Fruit fly (Drosophila melanogaster) whole organism, embryonic: ENCODE results near the gene GramD1B.
A peak's percentile ranks its signal among the peaks of the same experiment; 100 is the strongest.

ENCODE experiments used
- B-H1 ChIP-seq: fragments of 200-800 bp; sonication (Bioruptor generic); IDR thresholded peaks from 3 replicates; pipeline ENCODE4 v1.3.6; 2022; ENCODE audit warnings: missing biosample characterization, missing genetic modification characterization
- B-H2 ChIP-seq: fragments of 200-800 bp; sonication (Bioruptor generic); optimal IDR thresholded peaks from 2 replicates; lab custom pipeline; 2018; ENCODE audit warnings: missing biosample characterization, mild to moderate bottlenecking, missing genetic modification characterization
- Blimp-1 ChIP-seq: fragments of 200-800 bp; sonication (Bioruptor generic); optimal IDR thresholded peaks from 3 replicates; lab custom pipeline; 2018; ENCODE audit warnings: missing biosample characterization, missing genetic modification characterization, mild to moderate bottlenecking, moderate library complexity, missing genetic modification reagents
- CG10209 ChIP-seq: fragments of 200-800 bp; sonication (Bioruptor generic); optimal IDR thresholded peaks from 3 replicates; lab custom pipeline; 2017; ENCODE audit warnings: missing biosample characterization, mild to moderate bottlenecking, missing genetic modification characterization, missing genetic modification reagents
- CG11093 ChIP-seq: fragments of 200-800 bp; sonication (Bioruptor generic); IDR thresholded peaks from 3 replicates; pipeline ENCODE4 v1.3.6; 2022; ENCODE audit warnings: missing biosample characterization, missing genetic modification characterization
- CG12219 ChIP-seq: fragments of 200-800 bp; sonication (Bioruptor generic); optimal IDR thresholded peaks from 3 replicates; lab custom pipeline; 2018; ENCODE audit warnings: missing biosample characterization, mild to moderate bottlenecking, missing genetic modification characterization
- CG13894 ChIP-seq: fragments of 200-800 bp; sonication (Bioruptor generic); optimal IDR thresholded peaks from 3 replicates; lab custom pipeline; 2018; ENCODE audit warnings: missing biosample characterization, mild to moderate bottlenecking, missing genetic modification characterization, moderate library complexity
- CG14860 ChIP-seq: fragments of 200-800 bp; sonication (Bioruptor generic); IDR thresholded peaks from 3 replicates; pipeline ENCODE4 v1.3.6; 2022; ENCODE audit warnings: missing biosample characterization, missing genetic modification characterization; ENCODE audit not compliant: partially characterized antibody
- CG1832 ChIP-seq: fragments of 200-800 bp; sonication (Bioruptor generic); optimal IDR thresholded peaks from 2 replicates; lab custom pipeline; 2017; ENCODE audit warnings: missing biosample characterization, mild to moderate bottlenecking, missing genetic modification characterization, inconsistent platforms
- CG18476 ChIP-seq: fragments of 200-800 bp; sonication (Bioruptor generic); optimal IDR thresholded peaks from 2 replicates; lab custom pipeline; 2016; ENCODE audit warnings: missing biosample characterization, mild to moderate bottlenecking, missing genetic modification characterization
- CG2678 ChIP-seq: fragments of 200-800 bp; sonication (Bioruptor generic); optimal IDR thresholded peaks from 3 replicates; lab custom pipeline; 2019; ENCODE audit warnings: missing biosample characterization, mild to moderate bottlenecking, missing genetic modification characterization, moderate library complexity
- CG30431 ChIP-seq: fragments of 200-800 bp; sonication (Bioruptor generic); optimal IDR thresholded peaks from 2 replicates; lab custom pipeline; 2017; ENCODE audit warnings: missing biosample characterization, missing genetic modification characterization
- CG3281 ChIP-seq: fragments of 200-800 bp; sonication (Bioruptor generic); optimal IDR thresholded peaks from 3 replicates; lab custom pipeline; 2017; ENCODE audit warnings: missing biosample characterization, mild to moderate bottlenecking, missing genetic modification characterization
- CG33557 ChIP-seq: fragments of 200-800 bp; sonication (Bioruptor generic); optimal IDR thresholded peaks from 2 replicates; lab custom pipeline; 2019; ENCODE audit warnings: missing biosample characterization, mild to moderate bottlenecking, missing genetic modification characterization, moderate library complexity
- CG34422 ChIP-seq: fragments of 200-800 bp; sonication (Bioruptor generic); IDR thresholded peaks from 3 replicates; pipeline ENCODE4 v1.3.6; 2022; ENCODE audit warnings: missing biosample characterization, missing genetic modification characterization
- CG4707 ChIP-seq: fragments of 200-800 bp; sonication (Bioruptor generic); optimal IDR thresholded peaks from 2 replicates; lab custom pipeline; 2018; ENCODE audit warnings: missing biosample characterization, mild to moderate bottlenecking, missing genetic modification characterization, moderate library complexity
- CG6765 ChIP-seq: fragments of 200-800 bp; sonication (Bioruptor generic); optimal IDR thresholded peaks from 3 replicates; lab custom pipeline; 2017; ENCODE audit warnings: missing biosample characterization, mild to moderate bottlenecking, missing genetic modification characterization
- CG6791 ChIP-seq: fragments of 200-800 bp; sonication (Bioruptor generic); IDR thresholded peaks from 3 replicates; pipeline ENCODE4 v1.3.6; 2022; ENCODE audit warnings: missing biosample characterization, missing genetic modification characterization; ENCODE audit not compliant: partially characterized antibody
- CG9932 ChIP-seq: fragments of 200-800 bp; sonication (Bioruptor generic); IDR thresholded peaks from 2 replicates; pipeline ENCODE4 v1.3.6; 2022; ENCODE audit warnings: missing biosample characterization, missing genetic modification characterization
- Dad ChIP-seq: fragments of 200-800 bp; sonication (Bioruptor generic); optimal IDR thresholded peaks from 3 replicates; lab custom pipeline; 2016; ENCODE audit warnings: missing biosample characterization, missing genetic modification characterization
- Dip3 ChIP-seq: fragments of 200-800 bp; sonication (Bioruptor generic); optimal IDR thresholded peaks from 3 replicates; lab custom pipeline; 2016; ENCODE audit warnings: missing biosample characterization, missing genetic modification characterization
- Gug ChIP-seq: fragments of 200-800 bp; sonication (Bioruptor generic); IDR thresholded peaks from 4 replicates; pipeline ENCODE4 v1.3.6; 2022; ENCODE audit warnings: missing biosample characterization, missing genetic modification characterization
- Hmx ChIP-seq: fragments of 200-800 bp; sonication (Bioruptor generic); optimal IDR thresholded peaks from 2 replicates; lab custom pipeline; 2016; ENCODE audit warnings: missing biosample characterization, missing genetic modification characterization
- Mrtf ChIP-seq: fragments of 200-800 bp; sonication (Bioruptor generic); IDR thresholded peaks from 3 replicates; pipeline ENCODE4 v1.3.6; 2022; ENCODE audit warnings: missing biosample characterization, missing genetic modification characterization
- NC2α ChIP-seq: fragments of 200-800 bp; sonication (Bioruptor generic); optimal IDR thresholded peaks from 2 replicates; lab custom pipeline; 2016; ENCODE audit warnings: missing biosample characterization, missing genetic modification characterization
- NFAT ChIP-seq: fragments of 200-800 bp; sonication (Bioruptor generic); IDR thresholded peaks from 2 replicates; pipeline ENCODE4 v1.3.6; 2022; ENCODE audit warnings: missing biosample characterization, missing genetic modification characterization
- Nf-YC ChIP-seq: fragments of 200-800 bp; optimal IDR thresholded peaks from 3 replicates; lab custom pipeline; 2019; ENCODE audit warnings: missing biosample characterization, mild to moderate bottlenecking, missing genetic modification characterization, moderate library complexity
- Spps ChIP-seq: fragments of 200-800 bp; sonication (Bioruptor generic); optimal IDR thresholded peaks from 2 replicates; lab custom pipeline; 2018; ENCODE audit warnings: missing biosample characterization, mild to moderate bottlenecking, missing genetic modification characterization
- Stat92E ChIP-seq, 3 experiments: fragments of >200 bp in 2 of 3; fragments of 200-800 bp in 1 of 3; sonication (Bioruptor generic) in 1 of 3; optimal IDR thresholded peaks; 2 replicates each; lab custom pipeline; 2017 to 2019; ENCODE audit warnings: missing biosample characterization in 3 of 3, missing genetic modification characterization in 3 of 3, mild to moderate bottlenecking in 1 of 3, moderate library complexity in 1 of 3
- ap ChIP-seq: fragments of 200-800 bp; sonication (Bioruptor generic); IDR thresholded peaks from 2 replicates; pipeline ENCODE4 v1.3.6; 2022; ENCODE audit warnings: missing biosample characterization, missing genetic modification characterization
- bcd ChIP-seq: fragments of 200-800 bp; sonication (Bioruptor generic); optimal IDR thresholded peaks from 2 replicates; lab custom pipeline; 2017; ENCODE audit warnings: missing biosample characterization, mild to moderate bottlenecking, missing genetic modification characterization
- bowl ChIP-seq: fragments of 200-800 bp; sonication (Bioruptor generic); IDR thresholded peaks from 2 replicates; pipeline ENCODE4 v1.3.6; 2022; ENCODE audit warnings: missing biosample characterization, missing genetic modification characterization
- corto ChIP-seq: fragments of 200-800 bp; sonication (Bioruptor generic); optimal IDR thresholded peaks from 2 replicates; lab custom pipeline; 2016; ENCODE audit warnings: missing biosample characterization, mild to moderate bottlenecking, missing genetic modification characterization, moderate library complexity
- crol ChIP-seq: fragments of 200-800 bp; sonication (Bioruptor generic); IDR thresholded peaks from 2 replicates; pipeline ENCODE4 v1.3.6; 2022; ENCODE audit warnings: missing biosample characterization, missing genetic modification characterization
- dysf ChIP-seq: fragments of 200-800 bp; sonication (Bioruptor generic); IDR thresholded peaks from 3 replicates; pipeline ENCODE4 v1.3.6; 2022; ENCODE audit warnings: missing biosample characterization, missing genetic modification characterization
- ewg ChIP-seq: fragments of 200-800 bp; sonication (Bioruptor generic); optimal IDR thresholded peaks from 3 replicates; lab custom pipeline; 2017; ENCODE audit warnings: mild to moderate bottlenecking, missing biosample characterization, missing genetic modification reagents, missing genetic modification characterization
- h ChIP-seq: fragments of >200 bp; optimal IDR thresholded peaks from 2 replicates; lab custom pipeline; 2017
- pb ChIP-seq: fragments of 200-800 bp; sonication (Bioruptor generic); optimal IDR thresholded peaks from 3 replicates; lab custom pipeline; 2016; ENCODE audit warnings: missing biosample characterization, missing genetic modification characterization
- phol ChIP-seq: fragments of 200-800 bp; sonication (Bioruptor generic); optimal IDR thresholded peaks from 3 replicates; lab custom pipeline; 2018; ENCODE audit warnings: missing biosample characterization, mild to moderate bottlenecking, missing genetic modification characterization, moderate library complexity
- pros ChIP-seq: fragments of 200-800 bp; sonication (Bioruptor generic); optimal IDR thresholded peaks from 3 replicates; lab custom pipeline; 2019; ENCODE audit warnings: missing biosample characterization, mild to moderate bottlenecking, missing genetic modification characterization, moderate library complexity
- run ChIP-seq: fragments of 200-800 bp; sonication (Bioruptor generic); optimal IDR thresholded peaks from 3 replicates; lab custom pipeline; 2018; ENCODE audit warnings: missing biosample characterization, mild to moderate bottlenecking, missing genetic modification characterization
- sc ChIP-seq, 3 experiments: fragments of >200 bp in 2 of 3; fragments of 200-800 bp in 1 of 3; sonication (Bioruptor generic) in 1 of 3; optimal IDR thresholded peaks; 2 replicates in 2 of 3; 3 replicates in 1 of 3; lab custom pipeline; 2017; ENCODE audit warnings: mild to moderate bottlenecking in 1 of 3, missing biosample characterization in 1 of 3, missing genetic modification characterization in 1 of 3, missing genetic modification reagents in 1 of 3
- tio ChIP-seq: fragments of 200-800 bp; sonication (Bioruptor generic); optimal IDR thresholded peaks from 2 replicates; lab custom pipeline; 2017; ENCODE audit warnings: missing biosample characterization, missing genetic modification characterization, inconsistent platforms
- trh ChIP-seq: fragments of 200-800 bp; sonication (Bioruptor generic); optimal IDR thresholded peaks from 2 replicates; lab custom pipeline; 2016; ENCODE audit warnings: missing biosample characterization, missing genetic modification characterization
- usp ChIP-seq: fragments of >200 bp; optimal IDR thresholded peaks from 2 replicates; lab custom pipeline; 2017; ENCODE audit warnings: missing biosample characterization, missing genetic modification characterization
- vfl ChIP-seq: fragments of 200-800 bp; sonication (Bioruptor generic); optimal IDR thresholded peaks from 2 replicates; lab custom pipeline; 2016; ENCODE audit warnings: missing biosample characterization, missing genetic modification characterization
- zf30C ChIP-seq: fragments of 200-800 bp; sonication (Bioruptor generic); optimal IDR thresholded peaks from 3 replicates; lab custom pipeline; 2018; ENCODE audit warnings: missing biosample characterization, mild to moderate bottlenecking, missing genetic modification characterization

Gene GramD1B

DNA sequence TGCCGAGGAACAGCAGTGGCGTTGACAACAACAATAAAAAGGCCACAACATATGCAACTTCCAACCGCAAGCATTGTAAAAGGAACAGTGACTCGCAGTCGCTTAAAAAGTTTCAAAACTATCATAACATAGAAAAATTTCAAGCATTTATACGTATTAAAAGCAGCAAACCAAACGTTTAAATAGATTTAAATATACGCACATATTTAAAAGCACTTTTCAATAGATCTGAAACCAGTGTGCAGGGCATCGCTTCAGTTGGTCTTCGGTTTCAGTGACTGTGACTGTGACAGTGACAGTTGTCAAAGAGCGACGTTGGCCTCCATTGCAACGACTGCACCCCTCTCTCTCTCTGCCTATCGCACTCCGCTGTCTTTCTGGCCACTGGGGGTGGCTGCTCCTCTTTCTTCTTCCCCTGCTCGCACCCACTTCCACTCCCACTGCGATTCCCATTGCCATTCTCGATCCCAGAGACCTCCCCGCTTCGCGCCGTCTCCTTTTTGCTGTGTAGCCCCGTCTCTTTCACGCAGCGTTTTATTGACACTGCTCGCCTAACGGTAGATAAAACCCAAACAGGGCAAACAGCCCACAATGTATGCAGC, 24.9 kb downstream of the GramD1B start (continued):
- TF ChIP-seq tio (peak; percentile 61), NC2α (no peak), Dip3 (peak; percentile 6), CG12219 (GFP tag; lab: Kevin White, UChicago) (peak; percentile 73), Spps (tag; lab: Kevin White, UChicago) (peak; percentile 72), ap (GFP tag; lab: Robert Waterston, UW) (peak; percentile 86), CG14860 (GFP tag; lab: Robert Waterston, UW) (peak; percentile 60; the same call in 2 of the 3 replicates), CG13894 (tag; lab: Kevin White, UChicago) (no peak), CG9932 (no peak), Mrtf (GFP tag; lab: Robert Waterston, UW) (peak; percentile 75), pb (GFP tag; lab: Kevin White, UChicago) (peak; percentile 30), CG6765 (GFP tag; lab: Kevin White, UChicago) (no peak)

dm6 chr2L:3346483-3346839, 26.7 kb downstream of the GramD1B start:
- TF ChIP-seq CG33557 (GFP tag; lab: Kevin White, UChicago) (no peak), CG10209 (GFP tag; lab: Kevin White, UChicago) (peak; percentile 9), Blimp-1 (GFP tag; lab: Kevin White, UChicago) (peak; percentile 24), zf30C (GFP tag; lab: Kevin White, UChicago) (no peak), bcd (GFP tag; lab: Kevin White, UChicago) (no peak), Stat92E (GFP tag; optimal IDR thresholded peaks at IDR 0.05; lab: Kevin White, UChicago) (peak in 1 of 3 experiments; percentile 91), Gug (no peak), CG11093 (GFP tag; lab: Robert Waterston, UW) (no peak), Hmx (no peak), CG6791 (GFP tag; lab: Robert Waterston, UW) (peak; percentile 53; the same call in 1 of the 3 replicates), bowl (GFP tag; lab: Robert Waterston, UW) (no peak), CG34422 (GFP tag; lab: Robert Waterston, UW) (no peak), NFAT (GFP tag; lab: Robert Waterston, UW) (no peak), h (lab: Kevin White, UChicago) (no peak), CG1832 (GFP tag; lab: Kevin White, UChicago) (peak; percentile 5), crol (GFP tag; lab: Robert Waterston, UW) (peak; percentile 48; the same call in 1 of the 2 replicates), CG30431 (GFP tag; lab: Kevin White, UChicago) (no peak), pros (GFP tag; lab: Kevin White, UChicago) (peak; percentile 37)

dm6 chr2L:3345763-3346482, 27.2 kb downstream of the GramD1B start:
- peak; percentile 20 for TF ChIP-seq CG1832 (GFP tag; lab: Kevin White, UChicago)
- no peak for TF ChIP-seq usp (GFP tag; lab: Kevin White, UChicago)
- no peak for TF ChIP-seq CG18476 (GFP tag; lab: Kevin White, UChicago)
- TF ChIP-seq Nf-YC (tag; lab: Kevin White, UChicago), result no peak
- no peak for TF ChIP-seq trh (GFP tag; lab: Kevin White, UChicago)
- TF ChIP-seq vfl (GFP tag; lab: Kevin White, UChicago), result no peak
- no peak for TF ChIP-seq phol (tag; lab: Kevin White, UChicago)
- TF ChIP-seq CG12219 (GFP tag; lab: Kevin White, UChicago), result no peak
- no peak for TF ChIP-seq CG3281 (GFP tag; lab: Kevin White, UChicago)
- no peak for TF ChIP-seq run
- no peak for TF ChIP-seq B-H1
- no peak for TF ChIP-seq B-H2 (GFP tag; lab: Kevin White, UChicago)
- TF ChIP-seq ewg (GFP tag; lab: Kevin White, UChicago), result no peak
- TF ChIP-seq corto, result peak; percentile 91
- no peak for TF ChIP-seq Dad (GFP tag; lab: Kevin White, UChicago)
- TF ChIP-seq sc (optimal IDR thresholded peaks at IDR 0.05; lab: Kevin White, UChicago), result no peak
- no peak for TF ChIP-seq sc (GFP tag; optimal IDR thresholded peaks at IDR 0.05; lab: Kevin White, UChicago)
- no peak for TF ChIP-seq CG4707 (GFP tag; lab: Kevin White, UChicago)
- peak; percentile 6 for TF ChIP-seq CG2678
- TF ChIP-seq dysf, result no peak
